Fruit fly (Drosophila melanogaster): ENCODE data around the gene ssp5.

DNA sequence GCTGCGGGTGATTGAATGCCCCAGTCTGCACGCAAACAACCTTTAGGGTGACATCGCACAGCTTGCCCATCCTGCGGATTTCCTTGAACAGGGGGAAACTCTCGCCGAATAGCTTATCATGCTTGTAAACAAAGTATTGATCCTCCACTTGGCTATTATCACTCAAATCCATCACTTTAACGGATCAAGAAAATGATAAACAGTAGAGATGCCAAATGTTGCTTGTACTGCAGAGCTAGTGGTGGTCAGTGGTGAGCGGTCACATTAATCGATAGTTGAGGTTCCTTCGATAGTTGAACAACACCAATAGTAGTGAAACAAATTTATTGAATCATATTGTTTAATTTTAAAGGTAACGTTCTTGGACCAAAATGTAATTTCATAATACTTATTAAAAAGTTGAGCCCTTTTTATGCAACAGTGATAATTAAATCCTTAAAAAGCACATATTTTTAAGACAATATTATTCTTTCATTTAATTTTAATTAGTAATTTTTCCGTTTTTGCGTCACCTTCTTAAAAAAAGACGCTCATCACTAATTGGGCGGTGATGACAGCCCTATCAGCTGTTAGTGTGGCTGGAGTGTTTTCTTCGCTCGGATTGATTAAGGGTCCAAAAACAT, 22.6 kb upstream of the ssp5 start, which contains the start of the genes KLHL18 and GCC185:
- TF ChIP-seq psq (optimal IDR thresholded peaks at IDR 0.05) (no peak), EcR (GFP tag; optimal IDR thresholded peaks at IDR 0.05) (no peak), CG8478 (optimal IDR thresholded peaks at IDR 0.05) (no peak), usp (GFP tag; optimal IDR thresholded peaks at IDR 0.05) (no peak)
